Worm (Caenorhabditis elegans) whole organism, mixed stage, embryonic: ENCODE data around the gene Y53F4B.9.

Experiments used
- ces-1 ChIP-seq: fragments of 150-350 bp; optimal IDR thresholded peaks from 2 replicates; lab custom pipeline; 2014; ENCODE audit warnings: missing biosample characterization, missing genetic modification reagents, missing genetic modification characterization
- elt-3 ChIP-seq: fragments of 150-350 bp; optimal IDR thresholded peaks from 2 replicates; lab custom pipeline; 2014; ENCODE audit warnings: missing biosample characterization, missing genetic modification characterization
- mep-1 ChIP-seq: fragments of 150-350 bp; optimal IDR thresholded peaks from 2 replicates; lab custom pipeline; 2017; ENCODE audit warnings: missing biosample characterization, missing genetic modification reagents, missing genetic modification characterization, inconsistent platforms
- nhr-237 ChIP-seq: fragments of 150-350 bp; optimal IDR thresholded peaks from 2 replicates; lab custom pipeline; 2014; ENCODE audit warnings: missing biosample characterization, missing genetic modification characterization
- nhr-28 ChIP-seq: fragments of 150-350 bp; optimal IDR thresholded peaks from 2 replicates; lab custom pipeline; 2014; ENCODE audit warnings: missing biosample characterization, missing genetic modification characterization
- sem-2 ChIP-seq: fragments of 200-800 bp; sonication (Bioruptor generic); optimal IDR thresholded peaks from 2 replicates; lab custom pipeline; 2018; ENCODE audit warnings: mild to moderate bottlenecking, missing genetic modification characterization, missing compliant biosample characterization
- snpc-4 ChIP-seq: fragments of 150-350 bp; optimal IDR thresholded peaks from 2 replicates; lab custom pipeline; 2014; ENCODE audit warnings: missing biosample characterization, missing genetic modification characterization
- unc-62 ChIP-seq: fragments of 150-350 bp; optimal IDR thresholded peaks from 2 replicates; lab custom pipeline; 2014; ENCODE audit warnings: missing biosample characterization, missing genetic modification reagents, missing genetic modification characterization
- ztf-11 ChIP-seq: fragments of 150-350 bp; optimal IDR thresholded peaks from 2 replicates; lab custom pipeline; 2014; ENCODE audit warnings: missing biosample characterization, missing genetic modification characterization

DNA sequence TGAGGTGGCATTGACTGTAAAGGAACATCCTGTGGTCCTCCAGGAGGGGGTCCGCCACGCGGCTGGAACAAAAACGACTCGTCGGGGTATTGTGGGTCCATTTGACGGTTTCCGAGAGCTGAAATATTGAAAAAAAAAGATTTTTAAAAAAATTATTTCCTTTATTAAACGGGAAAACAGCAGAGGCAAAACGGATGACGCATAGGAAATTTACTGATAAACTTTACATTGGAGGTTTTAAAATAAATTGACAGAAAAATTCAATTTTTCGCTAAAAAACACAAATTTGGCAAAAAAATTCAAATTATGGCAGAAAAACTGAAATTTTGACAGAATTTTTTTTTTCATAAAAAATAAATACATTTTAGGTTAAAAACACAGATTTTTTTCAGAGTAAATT is 26.3 kb downstream of the Y53F4B.9 start, which contains the start of gene Y53F4B.5:
- TF ChIP-seq unc-62 (no peak), mep-1 (tag; lab: Kevin White, UChicago) (no peak), nhr-237 (tag; lab: Kevin White, UChicago) (no peak), snpc-4 (no peak), elt-3 (tag; lab: Kevin White, UChicago) (no peak), sem-2 (no peak), ztf-11 (tag; lab: Kevin White, UChicago) (no peak), ces-1 (no peak), nhr-28 (tag; lab: Kevin White, UChicago) (no peak)
